Fruit fly (Drosophila melanogaster): ENCODE measurements around the gene CG2865.
A peak's percentile ranks its signal among the peaks of the same experiment; 100 is the strongest.

The CG2865 gene

DNA sequence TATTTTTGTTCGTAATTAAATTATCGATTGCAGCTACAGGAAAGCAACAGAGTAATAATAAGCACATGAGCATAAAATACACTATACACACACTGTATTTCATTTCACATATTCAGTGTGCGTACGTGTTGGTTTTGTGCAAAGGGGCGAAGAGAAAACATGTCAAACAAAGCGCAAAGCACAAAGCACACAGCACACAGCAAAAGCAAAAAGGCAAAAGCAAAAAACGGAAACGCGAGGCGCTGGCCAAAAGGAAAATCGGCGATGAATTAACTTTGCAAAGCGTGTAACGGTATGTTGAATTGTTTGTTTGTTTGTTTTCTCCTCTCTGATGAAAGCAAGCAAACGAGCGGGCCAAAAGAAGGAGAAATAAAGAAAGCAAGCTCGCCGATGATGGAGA lies 4.9 kb downstream of the CG2865 start:
- TF ChIP-seq GATAd (GFP tag; optimal IDR thresholded peaks at IDR 0.05) (no peak), psq (GFP tag; optimal IDR thresholded peaks at IDR 0.05) (peak; percentile 77)

- no peak for TF ChIP-seq CG32264 (GFP tag; optimal IDR thresholded peaks at IDR 0.05)
- no peak for TF ChIP-seq br (GFP tag; optimal IDR thresholded peaks at IDR 0.05)
- TF ChIP-seq Vsx2 (GFP tag; optimal IDR thresholded peaks at IDR 0.05; ENCODE audit: partially characterized antibody): no peak
- TF ChIP-seq HLH106 (tag; optimal IDR thresholded peaks at IDR 0.05): no peak
- no peak for TF ChIP-seq Jra (GFP tag; optimal IDR thresholded peaks at IDR 0.05)
- no peak for TF ChIP-seq Sp1 (GFP tag; optimal IDR thresholded peaks at IDR 0.05)
- TF ChIP-seq sage (GFP tag; optimal IDR thresholded peaks at IDR 0.05): no peak
- TF ChIP-seq pan (optimal IDR thresholded peaks at IDR 0.05): no peak
- no peak for TF ChIP-seq Myc (optimal IDR thresholded peaks at IDR 0.05)
These were observed 6.2 kb downstream of the CG2865 start for dm6 chrX:2286985-2287384.

dm6 chrX:2286255-2286654 lies 7.0 kb downstream of the CG2865 start:
- TF ChIP-seq h (GFP tag; optimal IDR thresholded peaks at IDR 0.05) (peak; percentile 92), Dfd (GFP tag; optimal IDR thresholded peaks at IDR 0.05) (no peak), Mio (GFP tag; optimal IDR thresholded peaks at IDR 0.05) (no peak), Rel (GFP tag; optimal IDR thresholded peaks at IDR 0.05) (no peak), Rel (tag; optimal IDR thresholded peaks at IDR 0.05) (peak; percentile 44), Sp1 (GFP tag; optimal IDR thresholded peaks at IDR 0.05) (no peak), CG9705 (GFP tag; optimal IDR thresholded peaks at IDR 0.05) (no peak), fru (GFP tag; optimal IDR thresholded peaks at IDR 0.05) (peak; percentile 25), dmrt93B (GFP tag; optimal IDR thresholded peaks at IDR 0.05) (no peak)

DNA sequence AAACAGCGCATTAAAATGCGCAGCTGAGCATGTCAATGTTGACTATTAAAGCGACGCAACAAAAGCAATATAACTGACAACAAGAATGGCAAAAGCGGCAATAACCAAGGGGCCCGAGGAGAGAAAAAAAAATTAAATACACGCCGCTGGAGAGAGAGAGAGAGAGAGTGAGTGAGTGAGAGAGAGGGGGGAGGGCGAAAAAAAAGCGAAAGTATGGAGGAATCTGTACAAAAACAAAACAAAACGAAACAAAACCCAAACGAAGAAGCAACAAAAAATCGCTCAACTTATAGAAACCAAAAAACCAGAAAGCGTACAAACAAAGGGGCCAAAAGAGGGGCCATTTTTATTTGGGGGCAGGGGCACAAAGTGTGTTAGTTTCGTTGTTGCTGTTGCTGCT lies 9.7 kb downstream of the CG2865 start:
- TF ChIP-seq Vsx2 (GFP tag; optimal IDR thresholded peaks at IDR 0.05; ENCODE audit: partially characterized antibody) (no peak), Sp1 (GFP tag; optimal IDR thresholded peaks at IDR 0.05) (peak; percentile 23), psq (GFP tag; optimal IDR thresholded peaks at IDR 0.05) (peak; percentile 56)

DNA sequence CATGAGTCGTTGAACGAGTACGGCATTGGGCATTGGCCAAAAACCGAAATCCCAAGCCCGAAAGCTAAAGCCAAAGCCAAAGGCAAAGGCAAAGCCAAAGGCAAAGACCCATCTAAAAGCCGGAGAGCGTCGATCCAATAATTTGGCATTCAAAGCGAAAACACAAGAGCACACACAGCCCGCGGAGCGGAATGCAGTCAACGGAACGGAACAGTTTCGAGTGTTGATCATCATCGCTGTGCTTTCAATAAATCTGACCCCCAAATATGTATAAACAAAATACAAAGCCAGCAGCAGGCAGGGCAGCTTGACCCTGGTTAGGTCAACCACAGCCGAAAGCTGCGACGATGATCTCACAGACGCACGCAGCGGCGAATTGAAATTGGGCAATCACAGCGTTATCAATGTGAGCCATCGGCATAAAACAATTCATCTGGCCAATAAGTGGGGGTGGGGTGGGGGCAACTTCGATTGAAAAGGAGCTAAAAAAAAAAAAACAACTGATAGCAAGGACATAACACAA lies 14.4 kb downstream of the CG2865 start:
- TF ChIP-seq Abd-B (GFP tag; optimal IDR thresholded peaks at IDR 0.05) (no peak), OdsH (GFP tag; optimal IDR thresholded peaks at IDR 0.05) (no peak), lola (GFP tag; optimal IDR thresholded peaks at IDR 0.05) (no peak)

- TF ChIP-seq GATAd (GFP tag; optimal IDR thresholded peaks at IDR 0.05) (no peak), Abd-B (GFP tag; optimal IDR thresholded peaks at IDR 0.05) (no peak), rgr (GFP tag; optimal IDR thresholded peaks at IDR 0.05) (no peak), Dfd (GFP tag; optimal IDR thresholded peaks at IDR 0.05) (no peak), CrebA (GFP tag; optimal IDR thresholded peaks at IDR 0.05; ENCODE audit: borderline replicate concordance) (no peak), sv (GFP tag; optimal IDR thresholded peaks at IDR 0.05) (no peak), CG32264 (GFP tag; optimal IDR thresholded peaks at IDR 0.05) (no peak), dl (GFP tag; optimal IDR thresholded peaks at IDR 0.05; ENCODE audit: insufficient read depth in 1 of 2, partially characterized antibody in 2 of 2) (no peak), woc (GFP tag; optimal IDR thresholded peaks at IDR 0.05) (no peak), OdsH (GFP tag; optimal IDR thresholded peaks at IDR 0.05) (no peak), fru (GFP tag; optimal IDR thresholded peaks at IDR 0.05) (no peak), HLH106 (tag; optimal IDR thresholded peaks at IDR 0.05) (no peak), Rel (GFP tag; optimal IDR thresholded peaks at IDR 0.05) (no peak), Rel (tag; optimal IDR thresholded peaks at IDR 0.05) (no peak), N (GFP tag; optimal IDR thresholded peaks at IDR 0.05) (no peak), Hnf4 (GFP tag; optimal IDR thresholded peaks at IDR 0.05) (no peak)
These were observed 17.9 kb downstream of the CG2865 start, which contains the start of gene Vml for dm6 chrX:2275249-2275872. TSS of gene Vml (plus strand) at chrX:2275822.

Data from whole organism, wandering third instar larva.